Fruit fly (Drosophila melanogaster) whole organism, embryonic: Measurements from ENCODE around the gene CG18473.
A peak's percentile ranks its signal among the peaks of the same experiment; 100 is the strongest.

ENCODE experiments used
- CG11085 ChIP-seq: fragments of 200-800 bp; sonication (Bioruptor generic); IDR thresholded peaks from 2 replicates; pipeline ENCODE4 v1.3.6; 2022; ENCODE audit warnings: missing biosample characterization, missing genetic modification characterization
- CG11560 ChIP-seq: fragments of 200-800 bp; sonication (Bioruptor generic); IDR thresholded peaks from 3 replicates; pipeline ENCODE4 v1.3.6; 2022; ENCODE audit warnings: missing biosample characterization, missing genetic modification characterization
- CG12155 ChIP-seq: fragments of 200-800 bp; sonication (Bioruptor generic); optimal IDR thresholded peaks from 3 replicates; lab custom pipeline; 2016; ENCODE audit warnings: missing biosample characterization, missing genetic modification characterization
- CG13424 ChIP-seq: fragments of 200-800 bp; sonication (Bioruptor generic); optimal IDR thresholded peaks from 2 replicates; lab custom pipeline; 2019; ENCODE audit warnings: missing biosample characterization, mild to moderate bottlenecking, missing genetic modification characterization, moderate library complexity
- CG15073 ChIP-seq: fragments of 200-800 bp; sonication (Bioruptor generic); optimal IDR thresholded peaks from 2 replicates; lab custom pipeline; 2016; ENCODE audit warnings: missing biosample characterization, missing genetic modification characterization
- CG17361 ChIP-seq: fragments of 200-800 bp; sonication (Bioruptor generic); IDR thresholded peaks from 3 replicates; pipeline ENCODE4 v1.3.6; 2022; ENCODE audit warnings: missing biosample characterization, missing genetic modification characterization
- CG17802 ChIP-seq: fragments of 200-800 bp; sonication (Bioruptor generic); optimal IDR thresholded peaks from 2 replicates; lab custom pipeline; 2018; ENCODE audit warnings: missing biosample characterization, mild to moderate bottlenecking, missing genetic modification characterization, moderate library complexity
- CG2202 ChIP-seq: fragments of 200-800 bp; sonication (Bioruptor generic); optimal IDR thresholded peaks from 2 replicates; lab custom pipeline; 2018; ENCODE audit warnings: missing biosample characterization, mild to moderate bottlenecking, missing genetic modification characterization
- CG31441 ChIP-seq: fragments of 200-800 bp; sonication (Bioruptor generic); IDR thresholded peaks from 2 replicates; pipeline ENCODE4 v1.3.6; 2022; ENCODE audit warnings: missing biosample characterization, missing genetic modification characterization
- CG3847 ChIP-seq: fragments of 200-800 bp; sonication (Bioruptor generic); IDR thresholded peaks from 2 replicates; pipeline ENCODE4 v1.3.6; 2022; ENCODE audit warnings: missing biosample characterization, missing genetic modification characterization
- CG43689 ChIP-seq: fragments of 200-800 bp; sonication (Bioruptor generic); IDR thresholded peaks from 2 replicates; pipeline ENCODE4 v1.3.6; 2022; ENCODE audit warnings: missing biosample characterization, missing genetic modification characterization
- CG4730 ChIP-seq: fragments of 200-800 bp; sonication (Bioruptor generic); IDR thresholded peaks from 2 replicates; pipeline ENCODE4 v1.3.6; 2022; ENCODE audit warnings: missing biosample characterization, missing genetic modification characterization
- CG4820 ChIP-seq: fragments of 200-800 bp; sonication (Bioruptor generic); optimal IDR thresholded peaks from 3 replicates; lab custom pipeline; 2016; ENCODE audit warnings: missing biosample characterization, missing genetic modification characterization
- CG4854 ChIP-seq: fragments of 200-800 bp; sonication (Bioruptor generic); optimal IDR thresholded peaks from 2 replicates; lab custom pipeline; 2016; ENCODE audit warnings: missing biosample characterization, missing genetic modification characterization, inconsistent platforms
- CG7556 ChIP-seq: fragments of 200-800 bp; sonication (Bioruptor generic); optimal IDR thresholded peaks from 2 replicates; lab custom pipeline; 2017; ENCODE audit warnings: missing biosample characterization, mild to moderate bottlenecking, missing genetic modification characterization
- CG9817 ChIP-seq: fragments of 200-800 bp; sonication (Bioruptor generic); optimal IDR thresholded peaks from 2 replicates; lab custom pipeline; 2018; ENCODE audit warnings: missing biosample characterization, mild to moderate bottlenecking, missing genetic modification characterization, moderate library complexity
- D19B ChIP-seq: fragments of 200-800 bp; sonication (Bioruptor generic); optimal IDR thresholded peaks from 2 replicates; lab custom pipeline; 2017; ENCODE audit warnings: missing biosample characterization, mild to moderate bottlenecking, missing genetic modification characterization
- Dip3 ChIP-seq: fragments of 200-800 bp; sonication (Bioruptor generic); optimal IDR thresholded peaks from 3 replicates; lab custom pipeline; 2016; ENCODE audit warnings: missing biosample characterization, missing genetic modification characterization
- Dll ChIP-seq: fragments of 200-800 bp; sonication (Bioruptor generic); IDR thresholded peaks from 4 replicates; pipeline ENCODE4 v1.3.6; 2022; ENCODE audit warnings: missing biosample characterization, missing genetic modification characterization; ENCODE audit not compliant: partially characterized antibody
- H2.0 ChIP-seq: fragments of 200-800 bp; sonication (Bioruptor generic); IDR thresholded peaks from 2 replicates; pipeline ENCODE4 v1.3.6; 2022; ENCODE audit warnings: missing biosample characterization, missing genetic modification characterization
- HLH3B ChIP-seq: fragments of 200-800 bp; sonication (Bioruptor generic); IDR thresholded peaks from 2 replicates; pipeline ENCODE4 v1.3.6; 2022; ENCODE audit warnings: missing biosample characterization, missing genetic modification characterization
- HmgD ChIP-seq: fragments of 200-800 bp; sonication (Bioruptor generic); optimal IDR thresholded peaks from 3 replicates; lab custom pipeline; 2016; ENCODE audit warnings: missing biosample characterization, missing genetic modification characterization
- Hmx ChIP-seq: fragments of 200-800 bp; sonication (Bioruptor generic); optimal IDR thresholded peaks from 2 replicates; lab custom pipeline; 2016; ENCODE audit warnings: missing biosample characterization, missing genetic modification characterization
- Hr3 ChIP-seq: fragments of 200-800 bp; sonication (Bioruptor generic); optimal IDR thresholded peaks from 3 replicates; lab custom pipeline; 2016; ENCODE audit warnings: missing biosample characterization, missing genetic modification characterization
- NFAT ChIP-seq: fragments of 200-800 bp; sonication (Bioruptor generic); IDR thresholded peaks from 2 replicates; pipeline ENCODE4 v1.3.6; 2022; ENCODE audit warnings: missing biosample characterization, missing genetic modification characterization
- NfI ChIP-seq: fragments of 200-800 bp; sonication (Bioruptor generic); optimal IDR thresholded peaks from 3 replicates; lab custom pipeline; 2018; ENCODE audit warnings: missing biosample characterization, mild to moderate bottlenecking, missing genetic modification characterization, moderate library complexity
- Poxn ChIP-seq: fragments of 200-800 bp; sonication (Bioruptor generic); IDR thresholded peaks from 2 replicates; pipeline ENCODE4 v1.3.6; 2022; ENCODE audit warnings: missing biosample characterization, missing genetic modification characterization
- YL-1 ChIP-seq: fragments of 200-800 bp; sonication (Bioruptor generic); optimal IDR thresholded peaks from 3 replicates; lab custom pipeline; 2017; ENCODE audit warnings: missing biosample characterization, mild to moderate bottlenecking, missing genetic modification characterization
- chn ChIP-seq: fragments of 200-800 bp; sonication (Bioruptor generic); optimal IDR thresholded peaks from 2 replicates; lab custom pipeline; 2016; ENCODE audit warnings: missing biosample characterization, missing genetic modification characterization
- dpn ChIP-seq, 2 experiments: fragments of 200-800 bp; sonication (Bioruptor generic); optimal IDR thresholded peaks; 3 replicates each; lab custom pipeline; 2016; ENCODE audit warnings: missing biosample characterization in 2 of 2, missing genetic modification characterization in 2 of 2
- gce ChIP-seq: fragments of 200-800 bp; sonication (Bioruptor generic); IDR thresholded peaks from 3 replicates; pipeline ENCODE4 v1.3.6; 2022; ENCODE audit warnings: missing biosample characterization, missing genetic modification characterization
- gfzf ChIP-seq: fragments of 200-800 bp; sonication (Bioruptor generic); optimal IDR thresholded peaks from 2 replicates; lab custom pipeline; 2016; ENCODE audit warnings: missing biosample characterization, mild to moderate bottlenecking, missing genetic modification characterization, moderate library complexity
- hkb ChIP-seq, 2 experiments: fragments of 200-800 bp in 1 of 2; fragments of >200 bp in 1 of 2; sonication (Bioruptor generic) in 1 of 2; IDR thresholded peaks in 1 of 2; optimal IDR thresholded peaks in 1 of 2; 2 replicates each; pipeline versions ENCODE4 v1.3.6 to Lab custom; 2017 to 2022; ENCODE audit warnings: missing biosample characterization in 1 of 2, missing genetic modification characterization in 1 of 2
- ken ChIP-seq: fragments of 200-800 bp; sonication (Bioruptor generic); IDR thresholded peaks from 3 replicates; pipeline ENCODE4 v1.3.6; 2022; ENCODE audit warnings: missing biosample characterization, missing genetic modification characterization
- mirr ChIP-seq: fragments of 200-800 bp; sonication (Bioruptor generic); optimal IDR thresholded peaks from 3 replicates; lab custom pipeline; 2018; ENCODE audit warnings: missing biosample characterization, mild to moderate bottlenecking, missing genetic modification characterization
- p53 ChIP-seq: fragments of 200-800 bp; sonication (Bioruptor generic); optimal IDR thresholded peaks from 2 replicates; lab custom pipeline; 2016; ENCODE audit warnings: missing biosample characterization, missing genetic modification characterization
- ranshi ChIP-seq: fragments of 200-800 bp; sonication (Bioruptor generic); IDR thresholded peaks from 2 replicates; pipeline ENCODE4 v1.3.6; 2022; ENCODE audit warnings: missing biosample characterization, missing genetic modification characterization
- sc ChIP-seq, 3 experiments: fragments of >200 bp in 2 of 3; fragments of 200-800 bp in 1 of 3; sonication (Bioruptor generic) in 1 of 3; optimal IDR thresholded peaks; 2 replicates in 2 of 3; 3 replicates in 1 of 3; lab custom pipeline; 2017; ENCODE audit warnings: mild to moderate bottlenecking in 1 of 3, missing biosample characterization in 1 of 3, missing genetic modification characterization in 1 of 3, missing genetic modification reagents in 1 of 3
- schlank ChIP-seq: fragments of 200-800 bp; sonication (Bioruptor generic); optimal IDR thresholded peaks from 2 replicates; lab custom pipeline; 2018; ENCODE audit warnings: missing biosample characterization, mild to moderate bottlenecking, missing genetic modification characterization
- sd ChIP-seq: fragments of 200-800 bp; sonication (Bioruptor generic); optimal IDR thresholded peaks from 3 replicates; lab custom pipeline; 2018; ENCODE audit warnings: missing biosample characterization, mild to moderate bottlenecking, missing genetic modification characterization, moderate library complexity
- sens ChIP-seq: fragments of 200-800 bp; sonication (Bioruptor generic); peaks from one replicate; lab custom pipeline; 2016; ENCODE audit warnings: missing biosample characterization, missing genetic modification characterization
- shn ChIP-seq: fragments of 200-800 bp; sonication (Bioruptor generic); optimal IDR thresholded peaks from 3 replicates; lab custom pipeline; 2016; ENCODE audit warnings: missing biosample characterization, missing genetic modification characterization
- sqz ChIP-seq: fragments of 200-800 bp; sonication (Bioruptor generic); optimal IDR thresholded peaks from 3 replicates; lab custom pipeline; 2018; ENCODE audit warnings: missing biosample characterization, mild to moderate bottlenecking, missing genetic modification characterization
- sug ChIP-seq: fragments of 200-800 bp; optimal IDR thresholded peaks from 2 replicates; lab custom pipeline; 2019; ENCODE audit warnings: missing biosample characterization, mild to moderate bottlenecking, missing genetic modification characterization, moderate library complexity
- tgo ChIP-seq: fragments of 200-800 bp; sonication (Bioruptor generic); IDR thresholded peaks from 3 replicates; pipeline ENCODE4 v1.3.6; 2022; ENCODE audit warnings: missing biosample characterization, missing genetic modification characterization
- tio ChIP-seq: fragments of 200-800 bp; sonication (Bioruptor generic); optimal IDR thresholded peaks from 2 replicates; lab custom pipeline; 2017; ENCODE audit warnings: missing biosample characterization, missing genetic modification characterization, inconsistent platforms
- trh ChIP-seq: fragments of 200-800 bp; sonication (Bioruptor generic); optimal IDR thresholded peaks from 2 replicates; lab custom pipeline; 2016; ENCODE audit warnings: missing biosample characterization, missing genetic modification characterization
- yki ChIP-seq: fragments of >200 bp; optimal IDR thresholded peaks from 3 replicates; lab custom pipeline; 2018
- zen ChIP-seq: fragments of 200-800 bp; sonication (Bioruptor generic); optimal IDR thresholded peaks from 3 replicates; lab custom pipeline; 2018; ENCODE audit warnings: missing biosample characterization, mild to moderate bottlenecking, missing genetic modification characterization, moderate library complexity

Gene CG18473

DNA sequence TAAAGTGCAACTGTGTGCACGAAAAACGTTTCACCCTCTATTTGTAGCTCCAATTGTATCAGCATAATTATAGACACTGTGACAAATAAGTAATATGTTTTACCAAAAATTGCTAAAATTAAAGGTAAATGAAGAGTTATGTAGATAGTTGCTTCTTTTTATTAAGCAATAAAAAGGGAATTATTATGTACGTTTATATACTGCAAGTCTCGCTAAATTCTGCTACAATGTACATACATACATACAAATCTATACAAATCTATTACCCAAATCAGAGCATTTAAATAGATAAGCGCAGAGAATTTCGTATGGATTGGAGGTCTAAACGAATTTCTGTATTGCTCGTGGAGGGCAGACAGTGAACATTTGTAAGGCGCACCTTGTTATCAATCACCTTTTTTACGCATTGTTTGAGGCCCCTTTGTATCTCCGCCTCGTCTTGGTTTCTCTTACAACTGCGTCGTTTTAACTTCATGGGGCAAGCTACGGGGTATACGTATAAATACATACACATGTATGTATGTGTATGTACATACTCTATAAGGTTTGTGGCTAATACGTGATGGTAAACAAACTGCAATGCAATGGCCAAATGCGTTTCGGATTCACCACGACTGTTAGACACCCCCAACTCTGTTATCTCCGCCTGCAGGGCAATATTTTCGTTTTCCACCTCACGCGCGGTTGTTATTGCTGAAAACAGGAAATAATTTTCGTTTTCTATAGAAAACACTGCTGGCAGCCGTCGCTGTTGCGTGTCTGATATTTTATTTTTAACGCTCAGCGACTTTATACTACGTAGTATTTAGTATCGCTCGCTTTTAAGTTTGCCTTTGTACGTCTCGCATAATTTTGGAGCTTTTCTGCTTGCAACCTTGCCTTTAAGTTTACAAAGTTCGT, 23.7 kb upstream of the CG18473 start (continued):
- TF ChIP-seq Hr3 (GFP tag; lab: Kevin White, UChicago) (peak; percentile 59), CG17802 (peak; percentile 21), yki (lab: Kevin White, UChicago) (no peak), CG17361 (GFP tag; lab: Robert Waterston, UW) (peak; percentile 80), YL-1 (peak; percentile 36), schlank (tag; lab: Kevin White, UChicago) (no peak), CG11085 (GFP tag; lab: Robert Waterston, UW) (no peak), mirr (GFP tag; lab: Kevin White, UChicago) (peak; percentile 67), gce (GFP tag; lab: Robert Waterston, UW) (0 out of 3 replicates have a peak, but pooled peaks have one; percentile 35), ken (no peak), shn (peak; percentile 26), Poxn (no peak), Dll (0 out of 4 replicates have a peak, but pooled peaks have one; percentile 29), trh (GFP tag; lab: Kevin White, UChicago) (no peak), CG2202 (tag; lab: Kevin White, UChicago) (peak; percentile 51), HmgD (peak; percentile 7), Dip3 (GFP tag; lab: Kevin White, UChicago) (no peak), sd (tag; lab: Kevin White, UChicago) (peak; percentile 60), zen (peak; percentile 59), ranshi (GFP tag; lab: Robert Waterston, UW) (peak; percentile 47; the same call in 1 of the 2 replicates), CG13424 (peak; percentile 63), p53 (GFP tag; lab: Kevin White, UChicago) (peak; percentile 28), D19B (GFP tag; lab: Kevin White, UChicago) (peak; percentile 34), dpn (GFP tag; optimal IDR thresholded peaks at IDR 0.05; lab: Kevin White, UChicago) (peak; percentile 34 to 40), CG12155 (peak; percentile 31), hkb (optimal IDR thresholded peaks at IDR 0.05; lab: Kevin White, UChicago) (no peak), hkb (GFP tag; IDR thresholded peaks at IDR 0.05; lab: Robert Waterston, UW) (peak; percentile 48), CG4730 (GFP tag; lab: Robert Waterston, UW) (peak; percentile 21; the same call in 1 of the 2 replicates), NfI (GFP tag; lab: Kevin White, UChicago) (peak; percentile 26), CG31441 (peak; percentile 84), chn (GFP tag; lab: Kevin White, UChicago) (peak; percentile 7), CG4854 (GFP tag; lab: Kevin White, UChicago) (no peak), HLH3B (GFP tag; lab: Robert Waterston, UW) (peak; percentile 56), CG9817 (tag; lab: Kevin White, UChicago) (peak; percentile 17), CG3847 (GFP tag; lab: Robert Waterston, UW) (0 out of 2 replicates have a peak, but pooled peaks have one; percentile 35), sc (optimal IDR thresholded peaks at IDR 0.05; lab: Kevin White, UChicago) (no peak), sc (GFP tag; optimal IDR thresholded peaks at IDR 0.05; lab: Kevin White, UChicago) (peak; percentile 55), gfzf (GFP tag; lab: Kevin White, UChicago) (no peak), CG7556 (GFP tag; lab: Kevin White, UChicago) (peak; percentile 74), CG11560 (tag; lab: Robert Waterston, UW) (no peak), H2.0 (no peak; the same call in 1 of the 2 replicates), tgo (peak; percentile 36; the same call in 2 of the 3 replicates), CG4820 (GFP tag; lab: Kevin White, UChicago) (peak; percentile 16), Hmx (GFP tag; lab: Kevin White, UChicago) (peak; percentile 2), NFAT (GFP tag; lab: Robert Waterston, UW) (no peak), CG43689 (GFP tag; lab: Robert Waterston, UW) (no peak), sqz (GFP tag; lab: Kevin White, UChicago) (peak; percentile 52), CG15073 (GFP tag; lab: Kevin White, UChicago) (no peak), sens (GFP tag; lab: Kevin White, UChicago) (peak; percentile 98), tio (peak; percentile 57), sug (tag; lab: Kevin White, UChicago) (peak; percentile 70)
